Fruit fly (Drosophila melanogaster) whole organism, embryonic: Measurements from ENCODE around the gene Cdk5alpha.
A peak's percentile ranks its signal among the peaks of the same experiment; 100 is the strongest.

Experiments
- ATbp ChIP-seq: fragments of 200-800 bp; sonication (Bioruptor generic); optimal IDR thresholded peaks from 2 replicates; lab custom pipeline; 2017; ENCODE audit warnings: missing biosample characterization, mild to moderate bottlenecking, missing genetic modification characterization, missing genetic modification reagents
- Asciz ChIP-seq: fragments of 200-800 bp; sonication (Bioruptor generic); optimal IDR thresholded peaks from 2 replicates; lab custom pipeline; 2017; ENCODE audit warnings: missing biosample characterization, mild to moderate bottlenecking, missing genetic modification characterization, missing genetic modification reagents
- CG1647 ChIP-seq: fragments of 200-800 bp; sonication (Bioruptor generic); optimal IDR thresholded peaks from 3 replicates; lab custom pipeline; 2016; ENCODE audit warnings: missing biosample characterization, missing genetic modification characterization
- CG16813 ChIP-seq: fragments of 200-800 bp; sonication (Bioruptor generic); IDR thresholded peaks from 3 replicates; pipeline ENCODE4 v1.3.6; 2022; ENCODE audit warnings: missing biosample characterization, missing genetic modification characterization; ENCODE audit not compliant: partially characterized antibody
- CG17361 ChIP-seq: fragments of 200-800 bp; sonication (Bioruptor generic); IDR thresholded peaks from 3 replicates; pipeline ENCODE4 v1.3.6; 2022; ENCODE audit warnings: missing biosample characterization, missing genetic modification characterization
- CG17568 ChIP-seq: fragments of 200-800 bp; sonication (Bioruptor generic); optimal IDR thresholded peaks from 2 replicates; lab custom pipeline; 2018; ENCODE audit warnings: missing biosample characterization, mild to moderate bottlenecking, missing genetic modification characterization, moderate library complexity
- CG1792 ChIP-seq: fragments of 200-800 bp; sonication (Bioruptor generic); optimal IDR thresholded peaks from 2 replicates; lab custom pipeline; 2016; ENCODE audit warnings: missing biosample characterization, missing genetic modification characterization
- CG3065 ChIP-seq: fragments of 200-800 bp; sonication (Bioruptor generic); optimal IDR thresholded peaks from 2 replicates; lab custom pipeline; 2016; ENCODE audit warnings: missing biosample characterization, missing genetic modification characterization
- CG43689 ChIP-seq: fragments of 200-800 bp; sonication (Bioruptor generic); IDR thresholded peaks from 2 replicates; pipeline ENCODE4 v1.3.6; 2022; ENCODE audit warnings: missing biosample characterization, missing genetic modification characterization
- CG6654 ChIP-seq: fragments of 200-800 bp; sonication (Bioruptor generic); optimal IDR thresholded peaks from 2 replicates; lab custom pipeline; 2017; ENCODE audit warnings: missing biosample characterization, mild to moderate bottlenecking, missing genetic modification characterization
- CG6683 ChIP-seq: fragments of 200-800 bp; sonication (Bioruptor generic); optimal IDR thresholded peaks from 2 replicates; lab custom pipeline; 2017; ENCODE audit warnings: missing biosample characterization, mild to moderate bottlenecking, missing genetic modification characterization, missing genetic modification reagents
- CG6765 ChIP-seq: fragments of 200-800 bp; sonication (Bioruptor generic); optimal IDR thresholded peaks from 3 replicates; lab custom pipeline; 2017; ENCODE audit warnings: missing biosample characterization, mild to moderate bottlenecking, missing genetic modification characterization
- CG7357 ChIP-seq: fragments of 200-800 bp; sonication (Bioruptor generic); IDR thresholded peaks from 3 replicates; pipeline ENCODE4 v1.3.6; 2022; ENCODE audit warnings: missing biosample characterization, missing genetic modification characterization
- CG7928 ChIP-seq: fragments of 200-800 bp; sonication (Bioruptor generic); optimal IDR thresholded peaks from 2 replicates; lab custom pipeline; 2017; ENCODE audit warnings: missing biosample characterization, mild to moderate bottlenecking, missing genetic modification characterization
- CG8290 ChIP-seq, 3 experiments: fragments of 200-800 bp; sonication (Bioruptor generic); optimal IDR thresholded peaks; 2 replicates each; lab custom pipeline; 2016 to 2019; ENCODE audit warnings: missing biosample characterization in 3 of 3, missing genetic modification characterization in 3 of 3, mild to moderate bottlenecking in 2 of 3, moderate library complexity in 1 of 3
- CG9876 ChIP-seq: fragments of 200-800 bp; sonication (Bioruptor generic); optimal IDR thresholded peaks from 2 replicates; lab custom pipeline; 2016; ENCODE audit warnings: missing biosample characterization, missing genetic modification characterization
- E2f2 ChIP-seq: fragments of 200-800 bp; sonication (Bioruptor generic); IDR thresholded peaks from 2 replicates; pipeline ENCODE4 v1.3.6; 2022; ENCODE audit warnings: missing biosample characterization, missing genetic modification characterization
- HLH3B ChIP-seq: fragments of 200-800 bp; sonication (Bioruptor generic); IDR thresholded peaks from 2 replicates; pipeline ENCODE4 v1.3.6; 2022; ENCODE audit warnings: missing biosample characterization, missing genetic modification characterization
- MESR4 ChIP-seq: fragments of 200-800 bp; sonication (Bioruptor generic); optimal IDR thresholded peaks from 2 replicates; lab custom pipeline; 2018; ENCODE audit warnings: missing biosample characterization, mild to moderate bottlenecking, missing genetic modification characterization, moderate library complexity
- Opbp ChIP-seq: fragments of 200-800 bp; sonication (Bioruptor generic); IDR thresholded peaks from 3 replicates; pipeline ENCODE4 v1.3.6; 2022; ENCODE audit warnings: missing biosample characterization, missing genetic modification characterization; ENCODE audit not compliant: partially characterized antibody
- Sry-β ChIP-seq: fragments of 200-800 bp; sonication (Bioruptor generic); optimal IDR thresholded peaks from 2 replicates; lab custom pipeline; 2018; ENCODE audit warnings: missing biosample characterization, mild to moderate bottlenecking, missing genetic modification characterization, moderate library complexity
- Ssrp ChIP-seq: fragments of 200-800 bp; sonication (Bioruptor generic); optimal IDR thresholded peaks from 2 replicates; lab custom pipeline; 2018; ENCODE audit warnings: missing biosample characterization, mild to moderate bottlenecking, missing genetic modification characterization, moderate library complexity
- Xbp1 ChIP-seq: fragments of 200-800 bp; sonication (Bioruptor generic); optimal IDR thresholded peaks from 3 replicates; lab custom pipeline; 2016; ENCODE audit warnings: missing biosample characterization, mild to moderate bottlenecking, missing genetic modification characterization
- YL-1 ChIP-seq: fragments of 200-800 bp; sonication (Bioruptor generic); optimal IDR thresholded peaks from 3 replicates; lab custom pipeline; 2017; ENCODE audit warnings: missing biosample characterization, mild to moderate bottlenecking, missing genetic modification characterization
- aop ChIP-seq: fragments of 200-800 bp; sonication (Bioruptor generic); IDR thresholded peaks from 2 replicates; pipeline ENCODE4 v1.3.6; 2022; ENCODE audit warnings: missing biosample characterization, missing genetic modification characterization
- chif ChIP-seq, 2 experiments: fragments of 200-800 bp; sonication (Bioruptor generic); optimal IDR thresholded peaks; 3 replicates each; lab custom pipeline; 2016; ENCODE audit warnings: missing biosample characterization in 2 of 2, missing genetic modification characterization in 2 of 2
- chinmo ChIP-seq: fragments of 200-800 bp; sonication (Bioruptor generic); IDR thresholded peaks from 4 replicates; pipeline ENCODE4 v1.3.6; 2022; ENCODE audit warnings: missing biosample characterization, missing genetic modification characterization; ENCODE audit not compliant: partially characterized antibody
- corto ChIP-seq: fragments of 200-800 bp; sonication (Bioruptor generic); optimal IDR thresholded peaks from 2 replicates; lab custom pipeline; 2016; ENCODE audit warnings: missing biosample characterization, mild to moderate bottlenecking, missing genetic modification characterization, moderate library complexity
- crp ChIP-seq, 2 experiments: fragments of 200-800 bp; sonication (Bioruptor generic); optimal IDR thresholded peaks; 2 replicates in 1 of 2; 3 replicates in 1 of 2; lab custom pipeline; 2017; ENCODE audit warnings: missing biosample characterization in 2 of 2, missing genetic modification characterization in 2 of 2, mild to moderate bottlenecking in 1 of 2, moderate library complexity in 1 of 2
- eyg ChIP-seq: fragments of 200-800 bp; sonication (Bioruptor generic); optimal IDR thresholded peaks from 3 replicates; lab custom pipeline; 2016; ENCODE audit warnings: missing biosample characterization, missing genetic modification characterization
- h ChIP-seq: fragments of >200 bp; optimal IDR thresholded peaks from 2 replicates; lab custom pipeline; 2017
- hbn ChIP-seq: fragments of 200-800 bp; sonication (Bioruptor generic); IDR thresholded peaks from 2 replicates; pipeline ENCODE4 v1.3.6; 2022; ENCODE audit warnings: missing biosample characterization, missing genetic modification characterization; ENCODE audit not compliant: partially characterized antibody
- her ChIP-seq: fragments of 200-800 bp; sonication (Bioruptor generic); optimal IDR thresholded peaks from 2 replicates; lab custom pipeline; 2016; ENCODE audit warnings: missing biosample characterization, missing genetic modification characterization
- nerfin-1 ChIP-seq: fragments of 200-800 bp; sonication (Bioruptor generic); optimal IDR thresholded peaks from 3 replicates; lab custom pipeline; 2019; ENCODE audit warnings: missing biosample characterization, mild to moderate bottlenecking, missing genetic modification characterization, moderate library complexity
- otp ChIP-seq: fragments of 200-800 bp; sonication (Bioruptor generic); IDR thresholded peaks from 3 replicates; pipeline ENCODE4, ENCODE4 v1.3.6; 2022; ENCODE audit warnings: missing biosample characterization, missing genetic modification characterization
- pfk ChIP-seq: fragments of 200-800 bp; sonication (Bioruptor generic); optimal IDR thresholded peaks from 2 replicates; lab custom pipeline; 2018; ENCODE audit warnings: missing biosample characterization, mild to moderate bottlenecking, missing genetic modification characterization, moderate library complexity
- pros ChIP-seq: fragments of 200-800 bp; sonication (Bioruptor generic); optimal IDR thresholded peaks from 3 replicates; lab custom pipeline; 2019; ENCODE audit warnings: missing biosample characterization, mild to moderate bottlenecking, missing genetic modification characterization, moderate library complexity
- pzg ChIP-seq: fragments of 200-800 bp; sonication (Bioruptor generic); optimal IDR thresholded peaks from 3 replicates; lab custom pipeline; 2018; ENCODE audit warnings: missing biosample characterization, mild to moderate bottlenecking, missing genetic modification characterization, moderate library complexity
- twi ChIP-seq: fragments of 200-800 bp; optimal IDR thresholded peaks from 2 replicates; lab custom pipeline; 2019; ENCODE audit warnings: missing biosample characterization, mild to moderate bottlenecking, missing genetic modification characterization, moderate library complexity
- zen ChIP-seq: fragments of 200-800 bp; sonication (Bioruptor generic); optimal IDR thresholded peaks from 3 replicates; lab custom pipeline; 2018; ENCODE audit warnings: missing biosample characterization, mild to moderate bottlenecking, missing genetic modification characterization, moderate library complexity
- zen2 ChIP-seq: fragments of 200-800 bp; sonication (Bioruptor generic); IDR thresholded peaks from 3 replicates; pipeline ENCODE4 v1.3.6; 2022; ENCODE audit warnings: missing biosample characterization, missing genetic modification characterization; ENCODE audit not compliant: partially characterized antibody

Gene Cdk5alpha

dm6 chr2L:10263830-10264634 lies 46.7 kb downstream of the Cdk5alpha start, which contains the start of gene REPTOR-BP (continued):
- TF ChIP-seq CG3065: no peak
- no peak for TF ChIP-seq twi (tag; lab: Kevin White, UChicago)
- TF ChIP-seq crp (GFP tag; optimal IDR thresholded peaks at IDR 0.05; lab: Kevin White, UChicago): no peak
- TF ChIP-seq CG7928: no peak
- no peak for TF ChIP-seq CG43689 (GFP tag; lab: Robert Waterston, UW)
- TF ChIP-seq HLH3B (GFP tag; lab: Robert Waterston, UW): no peak
- TF ChIP-seq Asciz (GFP tag; lab: Kevin White, UChicago): no peak
- TF ChIP-seq CG8290 (GFP tag; optimal IDR thresholded peaks at IDR 0.05; lab: Kevin White, UChicago): no peak
- no peak for TF ChIP-seq CG8290 (tag; optimal IDR thresholded peaks at IDR 0.05; lab: Kevin White, UChicago)
- TF ChIP-seq MESR4 (GFP tag; lab: Kevin White, UChicago): peak; percentile 83
- no peak for TF ChIP-seq eyg (GFP tag; lab: Kevin White, UChicago)
- TF ChIP-seq CG6765 (GFP tag; lab: Kevin White, UChicago): no peak
- TF ChIP-seq CG1792 (GFP tag; lab: Kevin White, UChicago): no peak
- TF ChIP-seq Ssrp (tag; lab: Kevin White, UChicago): no peak
- TF ChIP-seq CG7357 (GFP tag; lab: Robert Waterston, UW): no peak
- peak; percentile 22; the same call in 1 of the 3 replicates for TF ChIP-seq CG17361
- TF ChIP-seq hbn (GFP tag; lab: Robert Waterston, UW): no peak
- TF ChIP-seq CG9876 (GFP tag; lab: Kevin White, UChicago): no peak
- TF ChIP-seq otp (GFP tag; lab: Robert Waterston, UW): no peak
- TF ChIP-seq E2f2 (GFP tag; lab: Robert Waterston, UW): peak; percentile 58
- peak; percentile 76 for TF ChIP-seq corto (GFP tag; lab: Kevin White, UChicago)
- peak; percentile 89 for TF ChIP-seq pfk
- TF ChIP-seq CG6683 (GFP tag; lab: Kevin White, UChicago): no peak
- peak; percentile 76 for TF ChIP-seq YL-1
- TF ChIP-seq ATbp (GFP tag; lab: Kevin White, UChicago): no peak
- no peak for TF ChIP-seq CG6654 (GFP tag; lab: Kevin White, UChicago)
- no peak for TF ChIP-seq her (GFP tag; lab: Kevin White, UChicago)
- TF ChIP-seq chinmo (GFP tag; lab: Robert Waterston, UW): no peak
- peak; percentile 22 for TF ChIP-seq pzg (GFP tag; lab: Kevin White, UChicago)
- peak; percentile 14 for TF ChIP-seq CG17568
- TF ChIP-seq CG16813 (GFP tag; lab: Robert Waterston, UW): no peak
- no peak for TF ChIP-seq aop (GFP tag; lab: Robert Waterston, UW)
- no peak for TF ChIP-seq zen (tag; lab: Kevin White, UChicago)
- no peak for TF ChIP-seq CG1647 (GFP tag; lab: Kevin White, UChicago)
- no peak for TF ChIP-seq pros (GFP tag; lab: Kevin White, UChicago)
- no peak for TF ChIP-seq nerfin-1 (tag; lab: Kevin White, UChicago)
- no peak for TF ChIP-seq Sry-β
- no peak for TF ChIP-seq zen2 (GFP tag; lab: Robert Waterston, UW)
- TF ChIP-seq Xbp1: no peak
- TF ChIP-seq chif (GFP tag; optimal IDR thresholded peaks at IDR 0.05; lab: Kevin White, UChicago): no peak
- TF ChIP-seq h (lab: Kevin White, UChicago): no peak
- no peak for TF ChIP-seq Opbp
